Worm (Caenorhabditis elegans) whole organism, young adult: Measurements from ENCODE around the gene ncx-2.

Experiments used
- B0035.1 ChIP-seq: sonication (generic microtip); optimal IDR thresholded peaks from 2 replicates; lab custom pipeline; 2016; ENCODE audit warnings: missing genetic modification characterization, mild to moderate bottlenecking, missing compliant biosample characterization, missing genotype, missing genetic modification reagents
- F10E7.11 ChIP-seq: sonication (generic microtip); optimal IDR thresholded peaks from 2 replicates; lab custom pipeline; 2017; ENCODE audit warnings: mild to moderate bottlenecking, missing genetic modification characterization, moderate library complexity, missing compliant biosample characterization
- F57A8.1 ChIP-seq: fragments of 200-800 bp; sonication (Bioruptor generic); optimal IDR thresholded peaks from 2 replicates; lab custom pipeline; 2018; ENCODE audit warnings: mild to moderate bottlenecking, missing genetic modification characterization, moderate library complexity, missing compliant biosample characterization
- aptf-3 ChIP-seq: fragments of 200-800 bp; sonication (Bioruptor generic); IDR thresholded peaks from 2 replicates; pipeline ENCODE4 v1.3.6; 2022; ENCODE audit warnings: missing genetic modification characterization, missing compliant biosample characterization
- bed-1 ChIP-seq: fragments of 200-800 bp; sonication (Bioruptor generic); IDR thresholded peaks from 2 replicates; pipeline ENCODE4 v1.3.6; 2022; ENCODE audit warnings: missing genetic modification reagents, missing genetic modification characterization, missing compliant biosample characterization
- ceh-100 ChIP-seq: fragments of 200-800 bp; sonication (Bioruptor generic); IDR thresholded peaks from 2 replicates; pipeline ENCODE4 v1.3.6; 2022; ENCODE audit warnings: missing genetic modification reagents, missing genetic modification characterization, missing compliant biosample characterization
- ceh-91 ChIP-seq: fragments of 200-800 bp; sonication (Bioruptor generic); IDR thresholded peaks from 2 replicates; pipeline ENCODE4 v1.3.6; 2022; ENCODE audit warnings: missing genetic modification reagents, missing genetic modification characterization, missing compliant biosample characterization
- die-1 ChIP-seq: sonication (generic microtip); optimal IDR thresholded peaks from 2 replicates; lab custom pipeline; 2016; ENCODE audit warnings: missing genotype, mild to moderate bottlenecking, missing genetic modification characterization, missing compliant biosample characterization
- egl-44 ChIP-seq: fragments of 200-800 bp; sonication (Bioruptor generic); IDR thresholded peaks from 2 replicates; pipeline ENCODE4 v1.3.6; 2022; ENCODE audit warnings: missing genetic modification reagents, missing genetic modification characterization, missing compliant biosample characterization
- egrh-3 ChIP-seq: fragments of 200-800 bp; sonication (Bioruptor generic); IDR thresholded peaks from 2 replicates; pipeline ENCODE4 v1.3.6; 2022; ENCODE audit warnings: missing genetic modification reagents, missing genetic modification characterization, missing compliant biosample characterization
- lag-1 ChIP-seq: fragments of 200-800 bp; sonication (Bioruptor generic); IDR thresholded peaks from 2 replicates; pipeline ENCODE4 v1.3.6; 2022; ENCODE audit warnings: missing genetic modification reagents, missing genetic modification characterization, missing compliant biosample characterization
- lir-1 ChIP-seq: fragments of 200-800 bp; sonication (Bioruptor generic); conservative IDR thresholded peaks from 2 replicates; pipeline ENCODE4 v1.3.6; 2022; ENCODE audit warnings: missing genetic modification reagents, missing genetic modification characterization, missing compliant biosample characterization
- lsl-1 ChIP-seq: fragments of 200-800 bp; sonication (Bioruptor generic); optimal IDR thresholded peaks from 2 replicates; lab custom pipeline; 2018; ENCODE audit warnings: mild to moderate bottlenecking, missing genetic modification characterization, moderate library complexity, missing compliant biosample characterization
- madf-10 ChIP-seq: sonication (generic microtip); optimal IDR thresholded peaks from 2 replicates; lab custom pipeline; 2016; ENCODE audit warnings: mild to moderate bottlenecking, missing genetic modification characterization, missing compliant biosample characterization
- madf-3 ChIP-seq: fragments of 200-800 bp; sonication (Bioruptor generic); IDR thresholded peaks from 2 replicates; pipeline ENCODE4 v1.3.6; 2022; ENCODE audit warnings: missing genetic modification reagents, missing genetic modification characterization, missing compliant biosample characterization
- madf-8 ChIP-seq: fragments of 200-800 bp; sonication (Bioruptor generic); conservative IDR thresholded peaks from 2 replicates; pipeline ENCODE4 v1.3.6; 2022; ENCODE audit warnings: missing genetic modification reagents, missing genetic modification characterization, missing compliant biosample characterization
- mcd-1 ChIP-seq: fragments of 200-800 bp; sonication (Bioruptor generic); IDR thresholded peaks from 2 replicates; pipeline ENCODE4 v1.3.6; 2022; ENCODE audit warnings: missing genetic modification reagents, missing genetic modification characterization, missing compliant biosample characterization
- nfyb-1 ChIP-seq: fragments of 200-800 bp; sonication (Bioruptor generic); IDR thresholded peaks from 2 replicates; pipeline ENCODE4 v1.3.6; 2022; ENCODE audit warnings: missing genetic modification reagents, missing genetic modification characterization, missing compliant biosample characterization
- nhr-120 ChIP-seq: fragments of 200-800 bp; sonication (Bioruptor generic); IDR thresholded peaks from 2 replicates; pipeline ENCODE4 v1.3.6; 2022; ENCODE audit warnings: missing genetic modification characterization, missing compliant biosample characterization
- nhr-179 ChIP-seq: sonication (generic microtip); optimal IDR thresholded peaks from 2 replicates; lab custom pipeline; 2016; ENCODE audit warnings: mild to moderate bottlenecking, missing genetic modification characterization, missing compliant biosample characterization
- nhr-90 ChIP-seq: sonication (generic microtip); optimal IDR thresholded peaks from 2 replicates; lab custom pipeline; 2016; ENCODE audit warnings: missing genotype, mild to moderate bottlenecking, missing genetic modification characterization, missing compliant biosample characterization
- rcor-1 ChIP-seq: fragments of 200-800 bp; sonication (Bioruptor generic); IDR thresholded peaks from 2 replicates; pipeline ENCODE4 v1.3.6; 2022; ENCODE audit warnings: missing genetic modification reagents, missing genetic modification characterization, missing compliant biosample characterization
- rec-8 ChIP-seq, 2 experiments: sonication (generic microtip); optimal IDR thresholded peaks; 2 replicates each; lab custom pipeline; 2016; ENCODE audit warnings: mild to moderate bottlenecking in 2 of 2, missing genetic modification characterization in 2 of 2, missing genetic modification reagents in 2 of 2, missing genotype in 2 of 2, missing biosample characterization in 1 of 2, missing compliant biosample characterization in 1 of 2, moderate library complexity in 1 of 2
- rpc-1 ChIP-seq, 2 experiments: fragments of 150-350 bp in 1 of 2; sonication (generic microtip) in 1 of 2; optimal IDR thresholded peaks; 2 replicates each; lab custom pipeline; 2014 to 2018; ENCODE audit warnings: missing biosample characterization in 1 of 2, missing genetic modification characterization in 1 of 2, missing genetic modification reagents in 1 of 2, missing genotype in 1 of 2
- sdz-38 ChIP-seq: sonication (generic microtip); optimal IDR thresholded peaks from 2 replicates; lab custom pipeline; 2016; ENCODE audit warnings: missing genotype, missing genetic modification characterization, missing compliant biosample characterization
- snpc-4 ChIP-seq, 5 experiments: fragments of 150-350 bp in 1 of 5; sonication (generic microtip) in 4 of 5; optimal IDR thresholded peaks; 2 replicates each; lab custom pipeline; 2014 to 2018; ENCODE audit warnings: missing genetic modification characterization in 5 of 5, missing biosample characterization in 3 of 5, antibody characterized with exemption in 2 of 5, mild to moderate bottlenecking in 2 of 5, missing compliant biosample characterization in 2 of 5, missing genotype in 2 of 5, moderate library complexity in 2 of 5, missing genetic modification reagents in 1 of 5
- tlf-1 ChIP-seq: fragments of 200-800 bp; sonication (Bioruptor generic); optimal IDR thresholded peaks from 2 replicates; lab custom pipeline; 2018; ENCODE audit warnings: mild to moderate bottlenecking, missing genetic modification characterization, missing compliant biosample characterization
- xnd-1 ChIP-seq: sonication (generic microtip); optimal IDR thresholded peaks from 2 replicates; lab custom pipeline; 2016; ENCODE audit warnings: missing genotype, missing genetic modification reagents, missing genetic modification characterization, missing compliant biosample characterization
- ztf-22 ChIP-seq: fragments of 200-800 bp; sonication (Bioruptor generic); optimal IDR thresholded peaks from 2 replicates; lab custom pipeline; 2018; ENCODE audit warnings: mild to moderate bottlenecking, missing genetic modification characterization, moderate library complexity, missing compliant biosample characterization
- ztf-25 ChIP-seq: fragments of 200-800 bp; sonication (Bioruptor generic); IDR thresholded peaks from 2 replicates; pipeline ENCODE4 v1.3.6; 2022; ENCODE audit warnings: missing genetic modification reagents, missing genetic modification characterization, missing compliant biosample characterization
- ztf-6 ChIP-seq: fragments of 200-800 bp; sonication (Bioruptor generic); IDR thresholded peaks from 2 replicates; pipeline ENCODE4 v1.3.6; 2022; ENCODE audit warnings: missing genetic modification reagents, missing genetic modification characterization, missing compliant biosample characterization

The ncx-2 gene

ce11 chrV:5334588-5334987, 31.1 kb downstream of the ncx-2 start, which contains the start of gene srg-28 (continued):
- no peak for TF ChIP-seq bed-1 (GFP tag; lab: Robert Waterston, UW)
- TF ChIP-seq lag-1 (GFP tag; lab: Robert Waterston, UW) = no peak
- no peak for TF ChIP-seq aptf-3 (GFP tag; lab: Robert Waterston, UW)

- no peak for TF ChIP-seq sdz-38 (tag; lab: Kevin White, UChicago)
- TF ChIP-seq egrh-3 (GFP tag; lab: Robert Waterston, UW) = no peak
- TF ChIP-seq lsl-1 (GFP tag; lab: Kevin White, UChicago) = no peak
- no peak for TF ChIP-seq madf-10 (tag; lab: Kevin White, UChicago)
- no peak for TF ChIP-seq mcd-1 (GFP tag; lab: Robert Waterston, UW)
- TF ChIP-seq ceh-100 (GFP tag; lab: Robert Waterston, UW) = no peak
- no peak for TF ChIP-seq nfyb-1
- no peak for TF ChIP-seq B0035.1 (tag; lab: Kevin White, UChicago)
- TF ChIP-seq ceh-91 (GFP tag; lab: Robert Waterston, UW) = no peak
- TF ChIP-seq rec-8 (tag; optimal IDR thresholded peaks at IDR 0.05; lab: Kevin White, UChicago) = no peak
Measured at ce11 chrV:5336884-5337283, 33.4 kb downstream of the ncx-2 start, which contains the start of gene srg-29. TSS of gene srg-29 (plus strand) at chrV:5337184.

DNA sequence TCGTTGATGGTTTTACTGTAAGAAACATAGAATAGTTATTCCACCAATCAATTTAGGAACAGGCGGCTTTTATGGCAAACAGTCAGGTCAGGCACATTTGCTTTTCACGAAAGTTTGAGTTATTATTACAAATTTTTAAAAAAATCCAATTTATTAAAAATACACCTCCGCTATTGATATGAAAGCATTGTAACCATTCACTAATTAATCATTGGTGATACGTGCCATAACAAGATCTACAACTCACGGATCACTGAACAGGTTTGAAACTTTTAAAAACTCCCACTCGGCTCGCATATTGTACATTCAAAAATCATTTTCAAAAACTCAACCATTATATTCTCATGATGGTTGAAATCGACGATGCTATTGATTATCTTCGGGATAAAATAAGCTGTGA, 36.0 kb downstream of the ncx-2 start, which contains the start of gene srg-27:
TSS of gene srg-27 (plus strand) at position 301 of the 400 bp plus-strand sequence.
- TF ChIP-seq die-1 = no peak
- TF ChIP-seq egl-44 = no peak
- TF ChIP-seq rpc-1 (optimal IDR thresholded peaks at IDR 0.05; lab: Kevin White, UChicago) = no peak
- no peak for TF ChIP-seq rpc-1 (tag; optimal IDR thresholded peaks at IDR 0.05; lab: Kevin White, UChicago)
- no peak for TF ChIP-seq rcor-1 (GFP tag; lab: Robert Waterston, UW)
- TF ChIP-seq ztf-6 (GFP tag; lab: Robert Waterston, UW) = no peak
- TF ChIP-seq F57A8.1 = no peak
- no peak for TF ChIP-seq F10E7.11 (tag; lab: Kevin White, UChicago)
- TF ChIP-seq lir-1 (GFP tag; lab: Robert Waterston, UW) = no peak
- no peak for TF ChIP-seq nhr-90 (tag; lab: Kevin White, UChicago)
- no peak for TF ChIP-seq lag-1 (GFP tag; lab: Robert Waterston, UW)
- TF ChIP-seq madf-8 = no peak
- no peak for TF ChIP-seq snpc-4 (GFP tag; optimal IDR thresholded peaks at IDR 0.05; lab: Kevin White, UChicago)
- no peak for TF ChIP-seq snpc-4 (tag; optimal IDR thresholded peaks at IDR 0.05; lab: Kevin White, UChicago)
- TF ChIP-seq nhr-120 (GFP tag; lab: Robert Waterston, UW) = no peak
- TF ChIP-seq ztf-22 (GFP tag; lab: Kevin White, UChicago) = no peak

- TF ChIP-seq tlf-1 (GFP tag; lab: Kevin White, UChicago) (no peak), ceh-91 (GFP tag; lab: Robert Waterston, UW) (no peak), die-1 (no peak)
- TF ChIP-seq, all 124 proteins: peak for 0
Measured at ce11 chrV:5345419-5345818, 41.9 kb downstream of the ncx-2 start, which contains the start of gene srg-25. TSS of gene srg-25 (minus strand) at chrV:5345519.

ce11 chrV:5349471-5349870, 46.0 kb downstream of the ncx-2 start, which contains the start of gene T09D3.3:
TSS of gene T09D3.3 (minus strand) at chrV:5349571.
- no peak for TF ChIP-seq xnd-1 (tag; lab: Kevin White, UChicago)
- TF ChIP-seq lag-1 (GFP tag; lab: Robert Waterston, UW) = no peak
- no peak for TF ChIP-seq ztf-25 (GFP tag; lab: Robert Waterston, UW)
- no peak for TF ChIP-seq nhr-179 (tag; lab: Kevin White, UChicago)
- TF ChIP-seq tlf-1 (GFP tag; lab: Kevin White, UChicago) = no peak
- no peak for TF ChIP-seq egl-44
- TF ChIP-seq madf-3 (GFP tag; lab: Robert Waterston, UW) = no peak
